Worm (Caenorhabditis elegans) whole organism, L2 larva: ENCODE data around the gene VM106R.1.

Experiments used
- ZK546.5 ChIP-seq: sonication (generic microtip); optimal IDR thresholded peaks from 2 replicates; lab custom pipeline; 2017; ENCODE audit warnings: missing biosample characterization, missing genetic modification characterization
- aly-2 ChIP-seq: fragments of 150-350 bp; optimal IDR thresholded peaks from 2 replicates; lab custom pipeline; 2014; ENCODE audit warnings: missing biosample characterization, missing genetic modification characterization
- ceh-82 ChIP-seq: fragments of 150-350 bp; optimal IDR thresholded peaks from 2 replicates; lab custom pipeline; 2014; ENCODE audit warnings: missing biosample characterization, missing genetic modification characterization
- egl-27 ChIP-seq: sonication (generic microtip); optimal IDR thresholded peaks from 3 replicates; lab custom pipeline; 2017; ENCODE audit warnings: missing biosample characterization, missing genetic modification reagents, missing genetic modification characterization
- lin-13 ChIP-seq: fragments of 150-350 bp; optimal IDR thresholded peaks from 2 replicates; lab custom pipeline; 2014; ENCODE audit warnings: missing biosample characterization, missing genetic modification reagents, missing genetic modification characterization
- nhr-10 ChIP-seq: sonication (generic microtip); optimal IDR thresholded peaks from 2 replicates; lab custom pipeline; 2017; ENCODE audit warnings: missing biosample characterization, missing genetic modification characterization
- nhr-129 ChIP-seq: fragments of 150-350 bp; optimal IDR thresholded peaks from 2 replicates; lab custom pipeline; 2014; ENCODE audit warnings: missing biosample characterization, missing genetic modification characterization
- nhr-25 ChIP-seq: fragments of 150-350 bp; sonication (generic microtip); optimal IDR thresholded peaks from 3 replicates; lab custom pipeline; 2014; ENCODE audit warnings: missing biosample characterization, missing genetic modification characterization
- nhr-6 ChIP-seq: fragments of 150-350 bp; optimal IDR thresholded peaks from 2 replicates; lab custom pipeline; 2014; ENCODE audit warnings: missing biosample characterization, missing genetic modification characterization

- TF ChIP-seq lin-13 (GFP tag; lab: Kevin White, UChicago) (no peak), nhr-10 (tag; lab: Kevin White, UChicago) (no peak), aly-2 (tag; lab: Kevin White, UChicago) (no peak), nhr-25 (tag; lab: Kevin White, UChicago) (no peak), ZK546.5 (tag; lab: Kevin White, UChicago) (no peak), nhr-129 (no peak), ceh-82 (tag; lab: Kevin White, UChicago) (no peak), nhr-6 (tag; lab: Kevin White, UChicago) (no peak), egl-27 (tag; lab: Kevin White, UChicago) (no peak)
Measured at ce11 chrII:10805437-10805836, 23.5 kb downstream of the VM106R.1 start, which contains the start of gene ceh-62.
